Worm (Caenorhabditis elegans): ENCODE measurements around the gene sng-1.

The sng-1 gene

ce11 chrX:7334302-7334724 lies 6.9 kb downstream of the sng-1 start, which contains the start of gene epg-7 (continued):
- no peak for TF ChIP-seq ztf-11 (tag; optimal IDR thresholded peaks at IDR 0.05)
- peak; percentile 82 for TF ChIP-seq nhr-11 (tag; optimal IDR thresholded peaks at IDR 0.05)
- TF ChIP-seq nhr-67 (tag; optimal IDR thresholded peaks at IDR 0.05) = no peak
- TF ChIP-seq egl-5 (tag; optimal IDR thresholded peaks at IDR 0.05) = peak; percentile 96
- TF ChIP-seq fos-1 (tag; optimal IDR thresholded peaks at IDR 0.05) = peak; percentile 9
- no peak for TF ChIP-seq daf-12 (tag; optimal IDR thresholded peaks at IDR 0.05)
- peak in 1 of 3 experiments; percentile 69 for TF ChIP-seq elt-3 (tag; optimal IDR thresholded peaks at IDR 0.05)
- peak; percentile 75 for TF ChIP-seq elt-1 (tag; optimal IDR thresholded peaks at IDR 0.05)
- TF ChIP-seq ztf-4 (tag; optimal IDR thresholded peaks at IDR 0.05) = peak; percentile 72
- peak; percentile 100 for TF ChIP-seq hmg-11 (tag; optimal IDR thresholded peaks at IDR 0.05)
- TF ChIP-seq elt-2 (tag; optimal IDR thresholded peaks at IDR 0.05) = peak; percentile 85
- peak; percentile 15 for TF ChIP-seq zag-1 (tag; optimal IDR thresholded peaks at IDR 0.05)
- peak; percentile 70 for TF ChIP-seq egl-27 (tag; optimal IDR thresholded peaks at IDR 0.05)
- TF ChIP-seq ceh-16 (tag; optimal IDR thresholded peaks at IDR 0.05) = no peak
- TF ChIP-seq snpc-4 (tag; optimal IDR thresholded peaks at IDR 0.05) = peak; percentile 66
- peak; percentile 82 for TF ChIP-seq mml-1 (tag; optimal IDR thresholded peaks at IDR 0.05)
- TF ChIP-seq nhr-12 (tag; optimal IDR thresholded peaks at IDR 0.05) = no peak
- no peak for TF ChIP-seq aly-2 (tag; optimal IDR thresholded peaks at IDR 0.05)
- TF ChIP-seq nhr-25 (tag; optimal IDR thresholded peaks at IDR 0.05) = peak; percentile 96
- TF ChIP-seq nhr-23 (tag; optimal IDR thresholded peaks at IDR 0.05) = peak; percentile 98
- TF ChIP-seq skn-1 (tag; optimal IDR thresholded peaks at IDR 0.05) = peak; percentile 70
- peak; percentile 91 for TF ChIP-seq tbx-2 (tag; optimal IDR thresholded peaks at IDR 0.05)

ce11 chrX:7340394-7340793 lies 13.0 kb downstream of the sng-1 start:
- TF ChIP-seq lsy-12 (tag; optimal IDR thresholded peaks at IDR 0.05) = no peak
- no peak for TF ChIP-seq ceh-28 (tag; optimal IDR thresholded peaks at IDR 0.05)
- no peak for TF ChIP-seq unc-62 (GFP tag; optimal IDR thresholded peaks at IDR 0.05)
- TF ChIP-seq elt-1 (tag; optimal IDR thresholded peaks at IDR 0.05) = peak; percentile 22
- TF ChIP-seq R02D3.7 (tag; optimal IDR thresholded peaks at IDR 0.05) = no peak
- TF ChIP-seq pha-4 (tag; optimal IDR thresholded peaks at IDR 0.05) = peak; percentile 10
- TF ChIP-seq nhr-12 (tag; optimal IDR thresholded peaks at IDR 0.05) = no peak
- no peak for TF ChIP-seq jun-1 (tag; optimal IDR thresholded peaks at IDR 0.05)
- peak; percentile 2 for TF ChIP-seq nfya-1 (tag; optimal IDR thresholded peaks at IDR 0.05; ENCODE audit: insufficient read depth)
- TF ChIP-seq ama-1 (optimal IDR thresholded peaks at IDR 0.05) = no peak
- no peak for TF ChIP-seq nhr-28 (tag; optimal IDR thresholded peaks at IDR 0.05)
- TF ChIP-seq egl-27 (tag; optimal IDR thresholded peaks at IDR 0.05) = no peak
- no peak for TF ChIP-seq fkh-2 (tag; optimal IDR thresholded peaks at IDR 0.05)
- no peak for TF ChIP-seq snpc-4 (tag; optimal IDR thresholded peaks at IDR 0.05)
- TF ChIP-seq nhr-77 (tag; optimal IDR thresholded peaks at IDR 0.05) = no peak
- no peak for TF ChIP-seq zag-1 (tag; optimal IDR thresholded peaks at IDR 0.05)
- TF ChIP-seq nhr-23 (tag; optimal IDR thresholded peaks at IDR 0.05) = no peak
- TF ChIP-seq ztf-4 (tag; optimal IDR thresholded peaks at IDR 0.05) = no peak
- peak; percentile 17 for TF ChIP-seq hmg-11 (tag; optimal IDR thresholded peaks at IDR 0.05)
- no peak for TF ChIP-seq nhr-11 (tag; optimal IDR thresholded peaks at IDR 0.05)

DNA sequence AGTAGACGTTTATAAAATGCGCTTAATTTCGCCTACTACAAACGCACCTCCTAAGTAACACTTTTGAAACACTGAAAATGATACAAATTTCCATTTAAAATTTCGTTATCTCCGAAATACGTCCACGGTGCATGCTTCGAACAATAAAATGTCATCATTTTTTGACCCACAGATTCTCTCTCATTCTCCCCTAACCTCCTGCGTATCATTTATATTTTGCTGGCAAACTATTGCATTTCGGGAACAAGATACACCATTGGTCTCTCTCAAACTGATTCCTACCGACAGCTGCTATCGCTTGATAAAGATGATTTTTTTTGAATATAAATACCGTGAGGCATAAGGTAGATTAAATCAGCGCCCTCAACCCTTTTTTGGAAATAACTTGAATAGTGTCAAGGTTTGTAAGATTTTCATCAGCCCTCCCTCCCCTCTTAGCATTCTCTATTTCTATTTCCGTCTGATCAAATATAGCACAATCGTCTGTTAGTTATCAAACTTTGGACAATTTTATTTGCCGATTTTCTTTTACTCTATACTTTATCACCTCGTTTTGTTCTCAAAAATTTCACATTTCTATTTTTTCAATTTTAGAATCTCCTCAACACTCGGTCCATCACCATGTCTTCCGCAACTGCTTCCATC lies 13.6 kb downstream of the sng-1 start, which contains the start of gene C07D8.6:
TSS of gene C07D8.6 (plus strand) at position 595 of the 645 bp plus-strand sequence.
- TF ChIP-seq pha-4 (tag; optimal IDR thresholded peaks at IDR 0.05) (peak; percentile 26), nhr-23 (tag; optimal IDR thresholded peaks at IDR 0.05) (no peak), hmg-11 (tag; optimal IDR thresholded peaks at IDR 0.05) (no peak), elt-1 (tag; optimal IDR thresholded peaks at IDR 0.05) (no peak), ztf-11 (tag; optimal IDR thresholded peaks at IDR 0.05) (no peak), egl-27 (tag; optimal IDR thresholded peaks at IDR 0.05) (no peak), nhr-28 (tag; optimal IDR thresholded peaks at IDR 0.05) (no peak), snpc-4 (tag; optimal IDR thresholded peaks at IDR 0.05) (no peak), fkh-2 (tag; optimal IDR thresholded peaks at IDR 0.05) (no peak), zag-1 (tag; optimal IDR thresholded peaks at IDR 0.05) (no peak), nhr-12 (tag; optimal IDR thresholded peaks at IDR 0.05) (no peak), nhr-77 (tag; optimal IDR thresholded peaks at IDR 0.05) (peak; percentile 8), ztf-4 (tag; optimal IDR thresholded peaks at IDR 0.05) (no peak), fkh-10 (GFP tag; optimal IDR thresholded peaks at IDR 0.05) (no peak), lin-39 (tag; optimal IDR thresholded peaks at IDR 0.05) (no peak), unc-62 (GFP tag; optimal IDR thresholded peaks at IDR 0.05) (no peak), unc-39 (tag; optimal IDR thresholded peaks at IDR 0.05) (no peak), ceh-16 (tag; optimal IDR thresholded peaks at IDR 0.05) (no peak), mml-1 (tag; optimal IDR thresholded peaks at IDR 0.05) (no peak), nfya-1 (tag; optimal IDR thresholded peaks at IDR 0.05; ENCODE audit: insufficient read depth) (peak; percentile 36), elt-2 (tag; optimal IDR thresholded peaks at IDR 0.05) (peak; percentile 97), ceh-9 (tag; optimal IDR thresholded peaks at IDR 0.05) (no peak), lin-15B (tag; optimal IDR thresholded peaks at IDR 0.05) (no peak), elt-3 (tag; optimal IDR thresholded peaks at IDR 0.05) (no peak), daf-12 (tag; optimal IDR thresholded peaks at IDR 0.05) (no peak), nhr-43 (tag; optimal IDR thresholded peaks at IDR 0.05; ENCODE audit: poor library complexity, severe bottlenecking) (no peak), nhr-76 (tag; optimal IDR thresholded peaks at IDR 0.05) (no peak), egl-5 (tag; optimal IDR thresholded peaks at IDR 0.05) (no peak), R02D3.7 (tag; optimal IDR thresholded peaks at IDR 0.05) (no peak), ceh-28 (tag; optimal IDR thresholded peaks at IDR 0.05) (no peak), jun-1 (tag; optimal IDR thresholded peaks at IDR 0.05) (peak; percentile 26), eor-1 (tag; optimal IDR thresholded peaks at IDR 0.05) (no peak), nhr-11 (tag; optimal IDR thresholded peaks at IDR 0.05) (no peak), ceh-82 (tag; optimal IDR thresholded peaks at IDR 0.05) (no peak), nhr-237 (tag; optimal IDR thresholded peaks at IDR 0.05) (no peak), tbx-2 (tag; optimal IDR thresholded peaks at IDR 0.05) (no peak), skn-1 (tag; optimal IDR thresholded peaks at IDR 0.05) (peak; percentile 88), aly-2 (tag; optimal IDR thresholded peaks at IDR 0.05) (no peak), nhr-25 (tag; optimal IDR thresholded peaks at IDR 0.05) (no peak)
